Fruit fly (Drosophila melanogaster) whole organism, embryonic: ENCODE results near the gene Gad1.

Source experiments
- Aef1 ChIP-seq: fragments of 200-800 bp; sonication (Bioruptor generic); IDR thresholded peaks from 3 replicates; pipeline ENCODE4 v1.3.6; 2022; ENCODE audit warnings: missing biosample characterization, missing genetic modification characterization
- CG10979 ChIP-seq: fragments of 200-800 bp; sonication (Bioruptor generic); optimal IDR thresholded peaks from 2 replicates; lab custom pipeline; 2018; ENCODE audit warnings: missing biosample characterization, mild to moderate bottlenecking, missing genetic modification characterization, moderate library complexity
- CG12659 ChIP-seq: fragments of 200-800 bp; sonication (Bioruptor generic); optimal IDR thresholded peaks from 3 replicates; lab custom pipeline; 2017; ENCODE audit warnings: mild to moderate bottlenecking, missing biosample characterization, missing genetic modification reagents, missing genetic modification characterization
- CG13296 ChIP-seq: fragments of 200-800 bp; sonication (Bioruptor generic); optimal IDR thresholded peaks from 3 replicates; lab custom pipeline; 2018; ENCODE audit warnings: missing biosample characterization, mild to moderate bottlenecking, missing genetic modification characterization
- CG14441 ChIP-seq: fragments of 200-800 bp; sonication (Bioruptor generic); IDR thresholded peaks from 2 replicates; pipeline ENCODE4 v1.3.6; 2022; ENCODE audit warnings: missing biosample characterization, missing genetic modification characterization
- CG15269 ChIP-seq: fragments of 200-800 bp; sonication (Bioruptor generic); optimal IDR thresholded peaks from 2 replicates; lab custom pipeline; 2018; ENCODE audit warnings: missing biosample characterization, mild to moderate bottlenecking, missing genetic modification characterization, moderate library complexity
- CG15479 ChIP-seq: fragments of 200-800 bp; sonication (Bioruptor generic); optimal IDR thresholded peaks from 3 replicates; lab custom pipeline; 2019; ENCODE audit warnings: missing biosample characterization, mild to moderate bottlenecking, missing genetic modification characterization, moderate library complexity
- CG15514 ChIP-seq: fragments of 200-800 bp; sonication (Bioruptor generic); optimal IDR thresholded peaks from 3 replicates; lab custom pipeline; 2017; ENCODE audit warnings: missing biosample characterization, missing genetic modification characterization, mild to moderate bottlenecking, moderate library complexity, missing genetic modification reagents
- CG1602 ChIP-seq: fragments of 200-800 bp; sonication (Bioruptor generic); optimal IDR thresholded peaks from 3 replicates; lab custom pipeline; 2016; ENCODE audit warnings: missing biosample characterization, missing genetic modification characterization
- CG18764 ChIP-seq: fragments of 200-800 bp; sonication (Bioruptor generic); optimal IDR thresholded peaks from 3 replicates; lab custom pipeline; 2016; ENCODE audit warnings: missing biosample characterization, missing genetic modification characterization
- CG2120 ChIP-seq: fragments of 200-800 bp; sonication (Bioruptor generic); optimal IDR thresholded peaks from 3 replicates; lab custom pipeline; 2016; ENCODE audit warnings: missing biosample characterization, missing genetic modification characterization
- CG2712 ChIP-seq: fragments of 200-800 bp; optimal IDR thresholded peaks from 3 replicates; lab custom pipeline; 2019; ENCODE audit warnings: missing biosample characterization, mild to moderate bottlenecking, missing genetic modification characterization, moderate library complexity
- CG31441 ChIP-seq: fragments of 200-800 bp; sonication (Bioruptor generic); IDR thresholded peaks from 2 replicates; pipeline ENCODE4 v1.3.6; 2022; ENCODE audit warnings: missing biosample characterization, missing genetic modification characterization
- CG32532 ChIP-seq: fragments of 200-800 bp; sonication (Bioruptor generic); IDR thresholded peaks from 2 replicates; pipeline ENCODE4 v1.3.6; 2022; ENCODE audit warnings: missing biosample characterization, missing genetic modification characterization
- CG34376 ChIP-seq: fragments of 200-800 bp; sonication (Bioruptor generic); optimal IDR thresholded peaks from 2 replicates; lab custom pipeline; 2018; ENCODE audit warnings: missing biosample characterization, mild to moderate bottlenecking, missing genetic modification characterization
- CG42726 ChIP-seq: fragments of 200-800 bp; sonication (Bioruptor generic); IDR thresholded peaks from 2 replicates; pipeline ENCODE4 v1.3.6; 2022; ENCODE audit warnings: missing biosample characterization, missing genetic modification characterization; ENCODE audit not compliant: partially characterized antibody
- CG6175 ChIP-seq: fragments of 200-800 bp; sonication (Bioruptor generic); IDR thresholded peaks from 3 replicates; pipeline ENCODE4 v1.3.6; 2022; ENCODE audit warnings: missing biosample characterization, missing genetic modification characterization
- Dp ChIP-seq: fragments of 200-800 bp; sonication (Bioruptor generic); optimal IDR thresholded peaks from 2 replicates; lab custom pipeline; 2018; ENCODE audit warnings: missing biosample characterization, mild to moderate bottlenecking, missing genetic modification characterization, moderate library complexity
- Ets65A ChIP-seq: fragments of 200-800 bp; sonication (Bioruptor generic); peaks from one replicate; lab custom pipeline; 2016; ENCODE audit warnings: missing biosample characterization, missing genetic modification characterization
- Hmr ChIP-seq: fragments of 200-800 bp; sonication (Bioruptor generic); optimal IDR thresholded peaks from 3 replicates; lab custom pipeline; 2017; ENCODE audit warnings: mild to moderate bottlenecking, missing biosample characterization, missing genetic modification reagents, missing genetic modification characterization
- Med ChIP-seq: fragments of 200-800 bp; sonication (Bioruptor generic); peaks from one replicate; lab custom pipeline; 2016; ENCODE audit warnings: missing biosample characterization, missing genetic modification characterization, mild to moderate bottlenecking, inconsistent platforms, moderate library complexity
- Oli ChIP-seq: fragments of 200-800 bp; sonication (Bioruptor generic); optimal IDR thresholded peaks from 2 replicates; lab custom pipeline; 2018; ENCODE audit warnings: missing biosample characterization, mild to moderate bottlenecking, missing genetic modification characterization, moderate library complexity
- PHDP ChIP-seq: fragments of 200-800 bp; sonication (Bioruptor generic); optimal IDR thresholded peaks from 3 replicates; lab custom pipeline; 2018; ENCODE audit warnings: missing biosample characterization, mild to moderate bottlenecking, missing genetic modification characterization, moderate library complexity
- Ptx1 ChIP-seq: fragments of 200-800 bp; sonication (Bioruptor generic); IDR thresholded peaks from 2 replicates; pipeline ENCODE4 v1.3.6; 2022; ENCODE audit warnings: missing biosample characterization, missing genetic modification characterization
- Sox102F ChIP-seq: fragments of 200-800 bp; sonication (Bioruptor generic); optimal IDR thresholded peaks from 2 replicates; lab custom pipeline; 2018; ENCODE audit warnings: missing biosample characterization, mild to moderate bottlenecking, missing genetic modification characterization, moderate library complexity
- cad ChIP-seq: fragments of >200 bp; optimal IDR thresholded peaks from 2 replicates; lab custom pipeline; 2017; ENCODE audit warnings: missing biosample characterization, missing genetic modification characterization
- croc ChIP-seq: fragments of 200-800 bp; sonication (Bioruptor generic); conservative IDR thresholded peaks from 3 replicates; pipeline ENCODE4 v1.3.6; 2022; ENCODE audit warnings: missing biosample characterization, missing genetic modification characterization
- da ChIP-seq: fragments of 200-800 bp; sonication (Bioruptor generic); optimal IDR thresholded peaks from 2 replicates; lab custom pipeline; 2016; ENCODE audit warnings: missing biosample characterization, missing genetic modification characterization
- dati ChIP-seq: fragments of 200-800 bp; sonication (Bioruptor generic); IDR thresholded peaks from 2 replicates; pipeline ENCODE4 v1.3.6; 2022; ENCODE audit warnings: missing biosample characterization, missing genetic modification characterization
- dpn ChIP-seq, 2 experiments: fragments of 200-800 bp; sonication (Bioruptor generic); optimal IDR thresholded peaks; 3 replicates each; lab custom pipeline; 2016; ENCODE audit warnings: missing biosample characterization in 2 of 2, missing genetic modification characterization in 2 of 2
- dysf ChIP-seq: fragments of 200-800 bp; sonication (Bioruptor generic); IDR thresholded peaks from 3 replicates; pipeline ENCODE4 v1.3.6; 2022; ENCODE audit warnings: missing biosample characterization, missing genetic modification characterization
- grn ChIP-seq: fragments of 200-800 bp; sonication (Bioruptor generic); optimal IDR thresholded peaks from 3 replicates; lab custom pipeline; 2017; ENCODE audit warnings: missing biosample characterization, missing genetic modification characterization
- jigr1 ChIP-seq: fragments of 200-800 bp; sonication (Bioruptor generic); IDR thresholded peaks from 3 replicates; pipeline ENCODE4 v1.3.6; 2022; ENCODE audit warnings: missing biosample characterization, missing genetic modification characterization
- otp ChIP-seq: fragments of 200-800 bp; sonication (Bioruptor generic); IDR thresholded peaks from 3 replicates; pipeline ENCODE4, ENCODE4 v1.3.6; 2022; ENCODE audit warnings: missing biosample characterization, missing genetic modification characterization
- pfk ChIP-seq: fragments of 200-800 bp; sonication (Bioruptor generic); optimal IDR thresholded peaks from 2 replicates; lab custom pipeline; 2018; ENCODE audit warnings: missing biosample characterization, mild to moderate bottlenecking, missing genetic modification characterization, moderate library complexity
- prd ChIP-seq, 3 experiments: fragments of >200 bp in 2 of 3; fragments of 200-800 bp in 1 of 3; sonication (Bioruptor generic) in 1 of 3; optimal IDR thresholded peaks in 2 of 3; IDR thresholded peaks in 1 of 3; 2 replicates in 2 of 3; 3 replicates in 1 of 3; pipeline versions ENCODE4 v1.3.6 to Lab custom; 2017 to 2022; ENCODE audit warnings: missing biosample characterization in 1 of 3, missing genetic modification characterization in 1 of 3
- ro ChIP-seq: fragments of 200-800 bp; sonication (Bioruptor generic); IDR thresholded peaks from 2 replicates; pipeline ENCODE4 v1.3.6; 2022; ENCODE audit warnings: missing biosample characterization, missing genetic modification characterization
- row ChIP-seq: fragments of 200-800 bp; sonication (Bioruptor generic); IDR thresholded peaks from 3 replicates; pipeline ENCODE4 v1.3.6; 2022; ENCODE audit warnings: missing biosample characterization, missing genetic modification characterization
- sens ChIP-seq: fragments of 200-800 bp; sonication (Bioruptor generic); peaks from one replicate; lab custom pipeline; 2016; ENCODE audit warnings: missing biosample characterization, missing genetic modification characterization
- slbo ChIP-seq: fragments of 200-800 bp; sonication (Bioruptor generic); IDR thresholded peaks from 2 replicates; pipeline ENCODE4 v1.3.6; 2022; ENCODE audit warnings: missing biosample characterization, missing genetic modification characterization
- stc ChIP-seq: fragments of 200-800 bp; sonication (Bioruptor generic); IDR thresholded peaks from 2 replicates; pipeline ENCODE4 v1.3.6; 2022; ENCODE audit warnings: missing biosample characterization, missing genetic modification characterization
- unpg ChIP-seq: fragments of 200-800 bp; sonication (Bioruptor generic); optimal IDR thresholded peaks from 3 replicates; lab custom pipeline; 2018; ENCODE audit warnings: missing biosample characterization, mild to moderate bottlenecking, missing genetic modification characterization, moderate library complexity
- wek ChIP-seq: fragments of 200-800 bp; sonication (Bioruptor generic); optimal IDR thresholded peaks from 3 replicates; lab custom pipeline; 2018; ENCODE audit warnings: missing biosample characterization, mild to moderate bottlenecking, missing genetic modification characterization, moderate library complexity

Gene Gad1

dm6 chr3L:4061921-4062474, 26.5 kb downstream of the Gad1 start, which contains the start of gene dib (continued):
- no peak for TF ChIP-seq CG14441 (GFP tag; lab: Robert Waterston, UW)
- TF ChIP-seq ro (GFP tag; lab: Robert Waterston, UW) = no peak
- TF ChIP-seq cad (GFP tag; lab: Kevin White, UChicago) = peak; percentile 94

dm6 chr3L:4059293-4059820, 29.2 kb downstream of the Gad1 start, which contains the start of gene Ugt305A1:
Gene Ugt305A1 (plus strand): TSS chr3L:4059770.
- TF ChIP-seq CG15514 (peak; percentile 4), CG31441 (GFP tag; lab: Robert Waterston, UW) (0 out of 2 replicates have a peak, but pooled peaks have one; percentile 11), Med (GFP tag; lab: Kevin White, UChicago) (peak; percentile 65), prd (optimal IDR thresholded peaks at IDR 0.05; lab: Kevin White, UChicago) (no peak), prd (GFP tag; IDR thresholded peaks at IDR 0.05; lab: Robert Waterston, UW) (peak; percentile 26; the same call in 1 of the 3 replicates), stc (0 out of 2 replicates have a peak, but pooled peaks have one; percentile 24), pfk (GFP tag; lab: Kevin White, UChicago) (no peak), PHDP (peak; percentile 30), Oli (tag; lab: Kevin White, UChicago) (peak; percentile 6), dysf (GFP tag; lab: Robert Waterston, UW) (0 out of 3 replicates have a peak, but pooled peaks have one; percentile 19), dati (GFP tag; lab: Robert Waterston, UW) (0 out of 2 replicates have a peak, but pooled peaks have one; percentile 10), CG2120 (GFP tag; lab: Kevin White, UChicago) (peak; percentile 30), CG12659 (peak; percentile 11), CG1602 (no peak), unpg (GFP tag; lab: Kevin White, UChicago) (peak; percentile 17), CG15479 (no peak), CG42726 (GFP tag; lab: Robert Waterston, UW) (no peak), CG10979 (peak; percentile 5), Ets65A (peak; percentile 61), otp (GFP tag; lab: Robert Waterston, UW) (no peak), jigr1 (no peak), CG6175 (GFP tag; lab: Robert Waterston, UW) (no peak), wek (GFP tag; lab: Kevin White, UChicago) (peak; percentile 50), croc (GFP tag; lab: Robert Waterston, UW) (no peak), row (GFP tag; lab: Robert Waterston, UW) (peak; percentile 50; the same call in 2 of the 3 replicates), grn (GFP tag; lab: Kevin White, UChicago) (peak; percentile 17), CG15269 (tag; lab: Kevin White, UChicago) (no peak), dpn (GFP tag; optimal IDR thresholded peaks at IDR 0.05; lab: Kevin White, UChicago) (peak in 1 of 2 experiments; percentile 3), slbo (GFP tag; lab: Robert Waterston, UW) (0 out of 2 replicates have a peak, but pooled peaks have one; percentile 35), CG34376 (peak; percentile 6), CG32532 (GFP tag; lab: Robert Waterston, UW) (peak; percentile 39; the same call in 1 of the 2 replicates), CG2712 (no peak), Ptx1 (peak; percentile 28; the same call in 1 of the 2 replicates), CG13296 (no peak), Dp (GFP tag; lab: Kevin White, UChicago) (no peak), Hmr (peak; percentile 22), sens (GFP tag; lab: Kevin White, UChicago) (peak; percentile 78), Aef1 (GFP tag; lab: Robert Waterston, UW) (no peak), Sox102F (GFP tag; lab: Kevin White, UChicago) (peak; percentile 31), da (GFP tag; lab: Kevin White, UChicago) (no peak), CG18764 (no peak)
